Worm (Caenorhabditis elegans) whole organism, L4 larva: ENCODE measurements around the gene F55F10.3.
"Not testable (repeated sequence)": the region's sequence is repeated elsewhere in the genome, so short reads cannot be mapped to it uniquely, and the experiment has no call there.

Experiments
- F37D6.2 ChIP-seq: sonication (generic microtip); optimal IDR thresholded peaks from 2 replicates; lab custom pipeline; 2016; ENCODE audit warnings: mild to moderate bottlenecking, missing genetic modification characterization, missing compliant biosample characterization
- F49E8.2 ChIP-seq: sonication (generic microtip); optimal IDR thresholded peaks from 2 replicates; lab custom pipeline; 2016; ENCODE audit warnings: missing compliant biosample characterization, mild to moderate bottlenecking, missing genetic modification characterization, borderline replicate concordance
- Y75B8A.6 ChIP-seq: fragments of 200-800 bp; sonication (Bioruptor generic); IDR thresholded peaks from 2 replicates; pipeline ENCODE4 v1.3.6; 2022; ENCODE audit warnings: missing genetic modification reagents, missing genetic modification characterization, missing compliant biosample characterization
- ZK337.2 ChIP-seq: fragments of 200-800 bp; sonication (Bioruptor generic); IDR thresholded peaks from 2 replicates; pipeline ENCODE4 v1.3.6; 2022; ENCODE audit warnings: missing genetic modification reagents, missing genetic modification characterization, missing compliant biosample characterization
- aly-2 ChIP-seq: sonication (generic microtip); optimal IDR thresholded peaks from 2 replicates; lab custom pipeline; 2018; ENCODE audit warnings: missing biosample characterization, missing genetic modification characterization
- arid-1 ChIP-seq: fragments of 200-800 bp; sonication (Bioruptor generic); conservative IDR thresholded peaks from 2 replicates; pipeline ENCODE4 v1.3.6; 2022; ENCODE audit warnings: missing genetic modification reagents, missing genetic modification characterization, missing compliant biosample characterization
- ceh-20 ChIP-seq: fragments of 200-800 bp; sonication (Bioruptor generic); IDR thresholded peaks from 2 replicates; pipeline ENCODE4 v1.3.6; 2022; ENCODE audit warnings: missing genetic modification reagents, missing genetic modification characterization, missing compliant biosample characterization
- ces-1 ChIP-seq: fragments of 150-350 bp; sonication (generic microtip); optimal IDR thresholded peaks from 4 replicates; lab custom pipeline; 2014; ENCODE audit warnings: missing biosample characterization, missing genetic modification reagents, missing genetic modification characterization
- daf-12 ChIP-seq: fragments of 150-350 bp; optimal IDR thresholded peaks from 2 replicates; lab custom pipeline; 2014; ENCODE audit warnings: missing biosample characterization, missing genetic modification reagents, missing genetic modification characterization
- daf-16 ChIP-seq, 3 experiments: sonication (generic microtip); optimal IDR thresholded peaks; 2 replicates each; lab custom pipeline; 2016 to 2017; ENCODE audit warnings: missing genetic modification characterization in 3 of 3, missing genetic modification reagents in 3 of 3, mild to moderate bottlenecking in 2 of 3, missing compliant biosample characterization in 2 of 3, missing biosample characterization in 1 of 3, moderate library complexity in 1 of 3
- dmd-9 ChIP-seq: fragments of 200-800 bp; sonication (Bioruptor generic); IDR thresholded peaks from 2 replicates; pipeline ENCODE4 v1.3.6; 2022; ENCODE audit warnings: missing genetic modification reagents, missing genetic modification characterization, missing compliant biosample characterization
- dpl-1 ChIP-seq: fragments of 150-350 bp; optimal IDR thresholded peaks from 2 replicates; lab custom pipeline; 2014; ENCODE audit warnings: missing biosample characterization, missing genetic modification reagents, missing genetic modification characterization
- egl-27 ChIP-seq: sonication (generic microtip); optimal IDR thresholded peaks from 3 replicates; lab custom pipeline; 2017; ENCODE audit warnings: missing biosample characterization, missing genetic modification reagents, missing genetic modification characterization
- fkh-10 ChIP-seq: fragments of 150-350 bp; optimal IDR thresholded peaks from 2 replicates; lab custom pipeline; 2014; ENCODE audit warnings: missing biosample characterization, missing genetic modification reagents, missing genetic modification characterization
- fos-1 ChIP-seq: fragments of 150-350 bp; optimal IDR thresholded peaks from 2 replicates; lab custom pipeline; 2014; ENCODE audit warnings: missing biosample characterization, missing genetic modification characterization
- gei-8 ChIP-seq: fragments of 200-800 bp; sonication (Bioruptor generic); optimal IDR thresholded peaks from 2 replicates; lab custom pipeline; 2018; ENCODE audit warnings: mild to moderate bottlenecking, missing genetic modification characterization, missing compliant biosample characterization
- hlh-11 ChIP-seq: fragments of 200-800 bp; sonication (Bioruptor generic); optimal IDR thresholded peaks from 2 replicates; lab custom pipeline; 2018; ENCODE audit warnings: mild to moderate bottlenecking, missing genetic modification characterization, missing compliant biosample characterization
- jun-1 ChIP-seq: fragments of 150-350 bp; optimal IDR thresholded peaks from 2 replicates; lab custom pipeline; 2014; ENCODE audit warnings: missing biosample characterization, missing genetic modification reagents, missing genetic modification characterization
- lin-1 ChIP-seq: fragments of 200-800 bp; sonication (Bioruptor generic); IDR thresholded peaks from 2 replicates; pipeline ENCODE4 v1.3.6; 2022; ENCODE audit warnings: missing genetic modification reagents, missing genetic modification characterization, missing compliant biosample characterization
- lin-38 ChIP-seq: fragments of 200-800 bp; sonication (Bioruptor generic); IDR thresholded peaks from 2 replicates; pipeline ENCODE4 v1.3.6; 2022; ENCODE audit warnings: missing genetic modification reagents, missing genetic modification characterization, missing compliant biosample characterization
- lir-3 ChIP-seq: sonication (generic microtip); optimal IDR thresholded peaks from 2 replicates; lab custom pipeline; 2016; ENCODE audit warnings: mild to moderate bottlenecking, missing genetic modification characterization, missing compliant biosample characterization
- lsy-2 ChIP-seq, 2 experiments: fragments of 150-350 bp in 1 of 2; sonication (generic microtip) in 1 of 2; optimal IDR thresholded peaks; 2 replicates each; lab custom pipeline; 2014 to 2017; ENCODE audit warnings: missing biosample characterization in 2 of 2, missing genetic modification characterization in 2 of 2
- madf-9 ChIP-seq: fragments of 200-800 bp; sonication (Bioruptor generic); conservative IDR thresholded peaks from 2 replicates; pipeline ENCODE4 v1.3.6; 2022; ENCODE audit warnings: missing genetic modification reagents, missing genetic modification characterization, missing compliant biosample characterization
- mdl-1 ChIP-seq, 2 experiments: fragments of 150-350 bp in 1 of 2; sonication (generic microtip) in 1 of 2; optimal IDR thresholded peaks; 2 replicates each; lab custom pipeline; 2014 to 2017; ENCODE audit warnings: missing biosample characterization in 2 of 2, missing genetic modification characterization in 2 of 2
- mep-1 ChIP-seq: fragments of 150-350 bp; sonication (generic microtip); optimal IDR thresholded peaks from 3 replicates; lab custom pipeline; 2014; ENCODE audit warnings: missing biosample characterization, missing genetic modification characterization
- mes-2 ChIP-seq: sonication (generic microtip); optimal IDR thresholded peaks from 2 replicates; lab custom pipeline; 2016; ENCODE audit warnings: missing genotype, mild to moderate bottlenecking, missing genetic modification characterization, missing compliant biosample characterization; ENCODE audit not compliant: poor library complexity, severe bottlenecking
- mxl-2 ChIP-seq: fragments of 200-800 bp; sonication (Bioruptor generic); conservative IDR thresholded peaks from 2 replicates; pipeline ENCODE4 v1.3.6; 2022; ENCODE audit warnings: missing genetic modification reagents, missing genetic modification characterization, missing compliant biosample characterization
- mxl-3 ChIP-seq: fragments of 200-800 bp; sonication (Bioruptor generic); optimal IDR thresholded peaks from 2 replicates; lab custom pipeline; 2018; ENCODE audit warnings: mild to moderate bottlenecking, missing genetic modification characterization, missing compliant biosample characterization
- nhr-10 ChIP-seq: fragments of 150-350 bp; optimal IDR thresholded peaks from 2 replicates; lab custom pipeline; 2014; ENCODE audit warnings: missing biosample characterization, missing genetic modification characterization
- nhr-25 ChIP-seq: sonication (generic microtip); optimal IDR thresholded peaks from 2 replicates; lab custom pipeline; 2017; ENCODE audit warnings: missing genetic modification characterization, mild to moderate bottlenecking, missing compliant biosample characterization, antibody characterized with exemption, moderate library complexity, borderline replicate concordance; ENCODE audit not compliant: insufficient read depth
- nhr-41 ChIP-seq: fragments of 200-800 bp; sonication (Bioruptor generic); IDR thresholded peaks from 2 replicates; pipeline ENCODE4 v1.3.6; 2022; ENCODE audit warnings: missing genetic modification reagents, missing genetic modification characterization, missing compliant biosample characterization
- nhr-42 ChIP-seq: fragments of 200-800 bp; sonication (Bioruptor generic); IDR thresholded peaks from 2 replicates; pipeline ENCODE4 v1.3.6; 2022; ENCODE audit warnings: missing genetic modification characterization, missing compliant biosample characterization
- nhr-6 ChIP-seq: fragments of 150-350 bp; optimal IDR thresholded peaks from 2 replicates; lab custom pipeline; 2014; ENCODE audit warnings: missing biosample characterization, missing genetic modification characterization
- pqm-1 ChIP-seq: sonication (generic microtip); optimal IDR thresholded peaks from 2 replicates; lab custom pipeline; 2017; ENCODE audit warnings: missing biosample characterization, missing genetic modification characterization
- rbr-2 ChIP-seq: sonication (generic microtip); optimal IDR thresholded peaks from 2 replicates; lab custom pipeline; 2016; ENCODE audit warnings: missing genotype, missing genetic modification characterization, missing compliant biosample characterization
- spr-3 ChIP-seq: fragments of 200-800 bp; sonication (Bioruptor generic); optimal IDR thresholded peaks from 2 replicates; lab custom pipeline; 2018; ENCODE audit warnings: mild to moderate bottlenecking, missing genetic modification characterization, missing compliant biosample characterization
- unc-130 ChIP-seq: sonication (generic microtip); optimal IDR thresholded peaks from 2 replicates; lab custom pipeline; 2016; ENCODE audit warnings: missing genetic modification reagents, missing genetic modification characterization, missing compliant biosample characterization
- unc-39 ChIP-seq: sonication (generic microtip); optimal IDR thresholded peaks from 2 replicates; lab custom pipeline; 2017; ENCODE audit warnings: missing biosample characterization, missing genetic modification characterization
- unc-62 ChIP-seq, 3 experiments: fragments of 150-350 bp in 1 of 3; sonication (generic microtip); optimal IDR thresholded peaks in 2 of 3; peaks in 1 of 3; 1 replicate in 1 of 3; 2 replicates in 2 of 3; lab custom pipeline; 2014 to 2017; ENCODE audit warnings: missing biosample characterization in 3 of 3, missing genetic modification characterization in 3 of 3, missing genetic modification reagents in 3 of 3, missing genotype in 1 of 3
- zag-1 ChIP-seq: fragments of 150-350 bp; optimal IDR thresholded peaks from 2 replicates; lab custom pipeline; 2014; ENCODE audit warnings: missing biosample characterization, missing genetic modification characterization
- ztf-7 ChIP-seq: fragments of 150-350 bp; optimal IDR thresholded peaks from 2 replicates; lab custom pipeline; 2014; ENCODE audit warnings: missing biosample characterization, missing genetic modification characterization

The F55F10.3 gene

DNA sequence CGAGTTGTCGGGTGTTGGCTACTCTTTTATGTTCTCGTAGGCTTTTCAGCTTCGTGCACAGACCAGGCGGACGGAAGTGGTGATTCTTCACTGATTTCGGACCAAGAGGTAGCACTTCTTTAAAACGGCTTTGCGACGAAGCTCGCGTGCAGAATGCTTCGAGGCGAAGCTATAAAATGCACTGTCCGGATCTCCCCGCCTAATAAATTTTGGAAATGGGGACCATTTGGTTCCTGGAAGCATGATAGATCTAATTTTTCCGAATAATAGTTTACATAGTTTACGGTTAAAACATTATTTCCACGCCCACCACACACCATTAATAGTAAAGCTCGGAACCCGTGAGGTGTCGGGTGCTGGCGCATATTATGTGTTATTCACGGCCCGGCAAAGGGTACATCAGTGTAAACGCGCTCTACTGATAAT is 12.2 kb upstream of the F55F10.3 start (continued):
- TF ChIP-seq nhr-25 (tag; lab: Kevin White, UChicago): no peak
- TF ChIP-seq, all 104 proteins: peak for 18

DNA sequence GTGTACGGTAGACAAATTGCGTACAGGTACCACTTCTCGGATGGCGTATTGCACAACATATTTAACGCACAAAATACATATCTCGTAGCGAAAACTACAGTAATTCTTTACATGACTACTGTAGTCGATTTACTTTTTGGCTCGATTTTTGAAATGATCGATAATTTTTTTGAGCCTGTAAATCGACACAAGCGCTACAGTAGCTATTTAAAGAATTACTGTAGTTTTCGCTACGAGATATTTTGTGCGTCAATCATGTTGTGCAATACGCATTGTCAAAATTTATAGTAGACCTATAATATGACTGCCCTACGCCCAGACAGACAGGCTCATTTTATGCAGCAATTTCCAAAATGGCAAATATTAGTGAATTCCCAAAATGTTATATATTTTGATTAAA is 11.6 kb upstream of the F55F10.3 start, which contains the start of gene W03B1.5:
W03B1.5 (plus strand) TSS at position 301 of the 400 bp plus-strand sequence.
- TF ChIP-seq nhr-25 (tag; lab: Kevin White, UChicago); pqm-1 (tag; lab: Kevin White, UChicago); hlh-11: not testable (repeated sequence)
- TF ChIP-seq, all 104 proteins: peak for 0; not testable (repeated sequence) for 104

DNA sequence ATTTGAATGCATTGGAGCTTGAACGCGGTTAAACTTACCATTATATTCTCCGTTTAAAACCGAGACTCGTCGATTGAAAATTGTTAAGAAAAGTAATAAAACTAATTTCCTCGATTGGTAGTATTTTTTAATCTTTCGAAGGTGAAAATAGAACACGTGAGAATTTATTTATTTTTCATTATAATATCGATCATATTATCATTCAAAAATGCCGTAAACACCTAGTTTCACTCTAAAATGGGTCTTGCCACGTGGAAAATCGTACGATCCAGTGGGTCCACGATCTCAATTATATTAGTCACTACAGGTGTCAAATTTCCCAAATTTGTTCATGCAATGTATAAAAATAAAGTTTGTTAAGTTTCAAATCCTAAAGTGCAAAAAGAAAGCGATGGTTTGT is 2.9 kb upstream of the F55F10.3 start, which contains the start of gene W03B1.9:
W03B1.9 (minus strand) TSS at position 101 of the 400 bp plus-strand sequence.
- TF ChIP-seq nhr-42 (GFP tag; lab: Robert Waterston, UW) (no peak), unc-130 (GFP tag; lab: Kevin White, UChicago) (no peak), dmd-9 (GFP tag; lab: Robert Waterston, UW) (no peak), arid-1 (GFP tag; lab: Robert Waterston, UW) (no peak), rbr-2 (tag; lab: Kevin White, UChicago) (no peak), lir-3 (no peak), lsy-2 (tag; optimal IDR thresholded peaks at IDR 0.05; lab: Kevin White, UChicago) (no peak), ZK337.2 (GFP tag; lab: Robert Waterston, UW) (no peak), fos-1 (no peak), spr-3 (no peak), fkh-10 (no peak), nhr-10 (no peak), F49E8.2 (tag; lab: Kevin White, UChicago) (no peak), nhr-41 (GFP tag; lab: Robert Waterston, UW) (no peak), F37D6.2 (no peak), mxl-2 (no peak), lin-1 (GFP tag; lab: Robert Waterston, UW) (no peak), unc-62 (GFP tag; optimal IDR thresholded peaks at IDR 0.05 in 1 of 2; lab: Kevin White, UChicago) (no peak), unc-62 (tag; optimal IDR thresholded peaks at IDR 0.05; lab: Kevin White, UChicago) (no peak)

DNA sequence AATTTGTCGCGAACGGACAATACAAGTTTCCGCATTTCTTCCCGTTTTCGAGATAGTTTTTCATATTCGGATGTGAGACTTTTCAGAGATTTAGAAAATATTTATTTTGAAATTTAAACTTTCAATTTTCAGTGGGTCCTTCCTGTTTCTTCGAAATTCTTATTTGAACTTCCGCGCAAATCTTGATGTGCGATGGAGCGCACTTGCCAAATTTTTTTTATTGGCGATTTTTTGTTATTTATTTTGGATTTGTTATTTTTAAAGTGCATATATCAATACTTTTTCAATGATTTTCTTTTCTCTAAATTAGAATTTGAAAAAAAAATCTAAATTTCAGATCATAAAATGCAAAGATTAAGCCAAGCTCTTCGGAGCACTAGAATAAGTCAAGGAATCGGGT is 2.5 kb upstream of the F55F10.3 start, which contains the start of gene sars-2:
sars-2 (plus strand) TSS at position 341 of the 400 bp plus-strand sequence.
- no peak for TF ChIP-seq daf-16 (GFP tag; optimal IDR thresholded peaks at IDR 0.05; lab: Kevin White, UChicago)
- TF ChIP-seq daf-16 (tag; optimal IDR thresholded peaks at IDR 0.05; lab: Kevin White, UChicago): peak; percentile 20
- TF ChIP-seq lsy-2 (tag; optimal IDR thresholded peaks at IDR 0.05; lab: Kevin White, UChicago): peak in 1 of 2 experiments; percentile 71
- peak; percentile 52 for TF ChIP-seq mes-2 (tag; lab: Kevin White, UChicago)
- peak; percentile 90 for TF ChIP-seq lin-38 (GFP tag; lab: Robert Waterston, UW)
- peak; percentile 20 for TF ChIP-seq nhr-6 (tag; lab: Kevin White, UChicago)
- TF ChIP-seq mep-1: peak; percentile 31
- TF ChIP-seq dpl-1 (GFP tag; lab: Kevin White, UChicago): peak; percentile 87
- TF ChIP-seq spr-3: no peak
- TF ChIP-seq egl-27 (tag; lab: Kevin White, UChicago): no peak

DNA sequence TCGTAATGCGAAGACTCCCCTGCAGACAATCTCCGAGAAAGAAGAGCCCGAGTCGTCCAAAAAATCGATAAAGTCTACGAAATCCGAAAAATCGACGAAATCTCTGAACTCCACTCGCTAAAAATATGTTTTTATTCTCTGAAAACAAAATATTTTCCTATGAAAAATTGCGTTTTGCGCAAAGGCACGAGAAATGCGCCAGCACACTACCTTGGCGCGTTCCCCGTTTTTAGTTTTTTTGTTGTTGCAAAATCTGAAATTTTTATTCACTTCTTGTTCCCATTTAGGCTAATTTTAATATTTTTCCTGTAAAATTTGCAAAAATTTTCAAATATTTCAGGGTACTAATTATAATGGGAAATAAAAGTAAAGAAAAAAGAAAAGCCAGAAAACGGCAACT is 744 bp downstream of the F55F10.3 start, which contains the start of gene F55F10.1:
F55F10.1 (plus strand) TSS at position 341 of the 400 bp plus-strand sequence.
- TF ChIP-seq mdl-1 (tag; optimal IDR thresholded peaks at IDR 0.05; lab: Kevin White, UChicago): no peak
- TF ChIP-seq spr-3: no peak
- no peak for TF ChIP-seq arid-1 (GFP tag; lab: Robert Waterston, UW)
- TF ChIP-seq Y75B8A.6 (GFP tag; lab: Robert Waterston, UW): no peak
- no peak for TF ChIP-seq zag-1 (tag; lab: Kevin White, UChicago)
- no peak for TF ChIP-seq unc-130 (GFP tag; lab: Kevin White, UChicago)
- no peak for TF ChIP-seq jun-1 (tag; lab: Kevin White, UChicago)
- no peak for TF ChIP-seq F37D6.2
- peak in 1 of 2 experiments; percentile 84 for TF ChIP-seq lsy-2 (tag; optimal IDR thresholded peaks at IDR 0.05; lab: Kevin White, UChicago)
- TF ChIP-seq daf-12 (tag; lab: Kevin White, UChicago): no peak
- TF ChIP-seq ztf-7 (tag; lab: Kevin White, UChicago): no peak
- peak; percentile 87 for TF ChIP-seq lin-38 (GFP tag; lab: Robert Waterston, UW)
- TF ChIP-seq rbr-2 (tag; lab: Kevin White, UChicago): peak; percentile 39
- no peak for TF ChIP-seq ces-1
- TF ChIP-seq ceh-20 (GFP tag; lab: Robert Waterston, UW): no peak
- TF ChIP-seq mxl-3 (GFP tag; lab: Kevin White, UChicago): no peak
- no peak for TF ChIP-seq aly-2 (tag; lab: Kevin White, UChicago)
- no peak for TF ChIP-seq fkh-10
- no peak for TF ChIP-seq madf-9
- no peak for TF ChIP-seq gei-8
- TF ChIP-seq unc-39 (tag; lab: Kevin White, UChicago): no peak
